Worm (Caenorhabditis elegans) whole organism, L1 larva: ENCODE results near the gene ZK666.8.

Experiments used
- blmp-1 ChIP-seq: fragments of 150-350 bp; optimal IDR thresholded peaks from 2 replicates; lab custom pipeline; 2014; ENCODE audit warnings: missing biosample characterization, missing genetic modification characterization
- ceh-82 ChIP-seq, 3 experiments: fragments of 150-350 bp in 1 of 3; sonication (generic microtip) in 2 of 3; optimal IDR thresholded peaks; 2 replicates each; lab custom pipeline; 2014 to 2017; ENCODE audit warnings: missing biosample characterization in 3 of 3, missing genetic modification characterization in 3 of 3
- zag-1 ChIP-seq: fragments of 150-350 bp; optimal IDR thresholded peaks from 2 replicates; lab custom pipeline; 2014; ENCODE audit warnings: missing biosample characterization, missing genetic modification characterization

DNA sequence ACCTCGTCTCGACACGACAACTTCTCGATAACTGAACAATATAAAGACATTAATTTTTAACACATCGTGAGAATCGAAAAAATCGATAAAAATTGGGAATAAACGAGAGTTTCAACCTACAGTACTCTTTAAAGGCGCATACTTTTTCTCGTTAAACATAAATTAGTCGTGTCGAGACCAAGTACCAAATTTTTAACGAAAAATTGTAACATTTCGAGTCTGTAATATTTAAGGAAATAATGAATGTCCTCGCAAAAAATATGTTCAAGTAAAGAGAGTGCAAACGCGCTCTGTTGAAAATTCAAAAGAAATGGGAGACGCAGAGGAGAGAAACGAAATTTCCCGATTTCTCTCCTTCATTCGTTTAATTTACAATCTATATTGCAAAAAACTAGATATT lies 42.6 kb downstream of the ZK666.8 start:
- TF ChIP-seq blmp-1 (tag; lab: Kevin White, UChicago) (peak; percentile 11), zag-1 (tag; lab: Kevin White, UChicago) (no peak), ceh-82 (tag; optimal IDR thresholded peaks at IDR 0.05; lab: Kevin White, UChicago) (no peak)
